Worm (Caenorhabditis elegans) whole organism, midembryonic: ENCODE measurements around the gene F08F8.7.

ENCODE experiments used
- T22C8.4 ChIP-seq: fragments of 200-800 bp; sonication (Bioruptor generic); IDR thresholded peaks from 2 replicates; pipeline ENCODE4 v1.3.6; 2022; ENCODE audit warnings: missing genetic modification characterization, missing compliant biosample characterization
- cog-1 ChIP-seq: sonication (generic microtip); optimal IDR thresholded peaks from 2 replicates; lab custom pipeline; 2016; ENCODE audit warnings: missing genetic modification characterization, missing compliant biosample characterization
- flt-1 ChIP-seq: fragments of 200-800 bp; sonication (Bioruptor generic); IDR thresholded peaks from 2 replicates; pipeline ENCODE4 v1.3.6; 2022; ENCODE audit warnings: missing genetic modification characterization, missing compliant biosample characterization
- klf-2 ChIP-seq: fragments of 200-800 bp; sonication (Bioruptor generic); conservative IDR thresholded peaks from 2 replicates; pipeline ENCODE4 v1.3.6; 2022; ENCODE audit warnings: missing genetic modification reagents, missing genetic modification characterization, missing compliant biosample characterization
- med-1 ChIP-seq: sonication (generic microtip); optimal IDR thresholded peaks from 2 replicates; lab custom pipeline; 2017; ENCODE audit warnings: missing genetic modification characterization, mild to moderate bottlenecking, missing compliant biosample characterization, antibody characterized with exemption, missing genetic modification reagents; ENCODE audit not compliant: insufficient read depth
- ref-1 ChIP-seq: fragments of 200-800 bp; sonication (Bioruptor generic); conservative IDR thresholded peaks from 2 replicates; pipeline ENCODE4 v1.3.6; 2022; ENCODE audit warnings: missing genetic modification reagents, missing genetic modification characterization, missing compliant biosample characterization
- tab-1 ChIP-seq: fragments of 200-800 bp; sonication (Bioruptor generic); IDR thresholded peaks from 2 replicates; pipeline ENCODE4 v1.3.6; 2022; ENCODE audit warnings: missing genetic modification characterization, missing compliant biosample characterization
- ztf-23 ChIP-seq: fragments of 200-800 bp; sonication (Bioruptor generic); IDR thresholded peaks from 2 replicates; pipeline ENCODE4 v1.3.6; 2022; ENCODE audit warnings: missing genetic modification reagents, missing genetic modification characterization, missing compliant biosample characterization
- ztf-29 ChIP-seq: fragments of 200-800 bp; sonication (Bioruptor generic); IDR thresholded peaks from 2 replicates; pipeline ENCODE4 v1.3.6; 2022; ENCODE audit warnings: missing genetic modification reagents, missing genetic modification characterization, missing compliant biosample characterization

F08F8.7 gene

ce11 chrIII:7308600-7309109 is 38.3 kb downstream of the F08F8.7 start, which contains the start of gene acbp-4:
Gene acbp-4, minus strand, starts transcription at chrIII:7309109.
- no peak for TF ChIP-seq T22C8.4
- TF ChIP-seq cog-1 (tag; lab: Kevin White, UChicago) = no peak
- TF ChIP-seq flt-1 (GFP tag; lab: Robert Waterston, UW) = no peak
- no peak for TF ChIP-seq ref-1
- TF ChIP-seq ztf-29 (GFP tag; lab: Robert Waterston, UW) = no peak
- TF ChIP-seq klf-2 (GFP tag; lab: Robert Waterston, UW) = no peak
- no peak for TF ChIP-seq med-1 (GFP tag; lab: Kevin White, UChicago)
- TF ChIP-seq tab-1 (GFP tag; lab: Robert Waterston, UW) = no peak
- no peak for TF ChIP-seq ztf-23 (GFP tag; lab: Robert Waterston, UW)

- TF ChIP-seq med-1 (GFP tag; lab: Kevin White, UChicago) (no peak), ref-1 (no peak), cog-1 (tag; lab: Kevin White, UChicago) (no peak), ztf-23 (GFP tag; lab: Robert Waterston, UW) (no peak), flt-1 (GFP tag; lab: Robert Waterston, UW) (no peak), ztf-29 (GFP tag; lab: Robert Waterston, UW) (no peak), T22C8.4 (no peak), tab-1 (GFP tag; lab: Robert Waterston, UW) (no peak), klf-2 (GFP tag; lab: Robert Waterston, UW) (no peak)
Measured at ce11 chrIII:7305649-7305977, 41.3 kb downstream of the F08F8.7 start.

ce11 chrIII:7304961-7305648 is 41.8 kb downstream of the F08F8.7 start:
- TF ChIP-seq ref-1 = no peak
- no peak for TF ChIP-seq med-1 (GFP tag; lab: Kevin White, UChicago)
- TF ChIP-seq tab-1 (GFP tag; lab: Robert Waterston, UW) = no peak
- no peak for TF ChIP-seq T22C8.4
- no peak for TF ChIP-seq flt-1 (GFP tag; lab: Robert Waterston, UW)
- no peak for TF ChIP-seq ztf-29 (GFP tag; lab: Robert Waterston, UW)
- no peak for TF ChIP-seq cog-1 (tag; lab: Kevin White, UChicago)
- no peak for TF ChIP-seq klf-2 (GFP tag; lab: Robert Waterston, UW)
- no peak for TF ChIP-seq ztf-23 (GFP tag; lab: Robert Waterston, UW)

ce11 chrIII:7301668-7302067 is 45.3 kb downstream of the F08F8.7 start:
- TF ChIP-seq tab-1 (GFP tag; lab: Robert Waterston, UW) (no peak), T22C8.4 (no peak), klf-2 (GFP tag; lab: Robert Waterston, UW) (no peak), ztf-29 (GFP tag; lab: Robert Waterston, UW) (no peak), ztf-23 (GFP tag; lab: Robert Waterston, UW) (no peak), ref-1 (no peak), cog-1 (tag; lab: Kevin White, UChicago) (no peak), flt-1 (GFP tag; lab: Robert Waterston, UW) (no peak), med-1 (GFP tag; lab: Kevin White, UChicago) (no peak)

- TF ChIP-seq med-1 (GFP tag; lab: Kevin White, UChicago) (no peak), ztf-23 (GFP tag; lab: Robert Waterston, UW) (no peak), flt-1 (GFP tag; lab: Robert Waterston, UW) (no peak), ztf-29 (GFP tag; lab: Robert Waterston, UW) (no peak), ref-1 (no peak), T22C8.4 (no peak), cog-1 (tag; lab: Kevin White, UChicago) (no peak), klf-2 (GFP tag; lab: Robert Waterston, UW) (no peak), tab-1 (GFP tag; lab: Robert Waterston, UW) (no peak)
Measured at ce11 chrIII:7300763-7301162, 46.2 kb downstream of the F08F8.7 start.

ce11 chrIII:7300169-7300568 is 46.8 kb downstream of the F08F8.7 start:
- TF ChIP-seq klf-2 (GFP tag; lab: Robert Waterston, UW) (no peak), med-1 (GFP tag; lab: Kevin White, UChicago) (no peak), ztf-29 (GFP tag; lab: Robert Waterston, UW) (no peak), ztf-23 (GFP tag; lab: Robert Waterston, UW) (no peak), tab-1 (GFP tag; lab: Robert Waterston, UW) (no peak), ref-1 (no peak), T22C8.4 (no peak), cog-1 (tag; lab: Kevin White, UChicago) (no peak), flt-1 (GFP tag; lab: Robert Waterston, UW) (no peak)

ce11 chrIII:7299466-7299865 is 47.5 kb downstream of the F08F8.7 start, which contains the start of the genes B0361.14 and B0361.9:
Gene B0361.14, minus strand, starts transcription at chrIII:7299531.
Gene B0361.9, minus strand, starts transcription at chrIII:7299631.
- no peak for TF ChIP-seq ztf-23 (GFP tag; lab: Robert Waterston, UW)
- TF ChIP-seq flt-1 (GFP tag; lab: Robert Waterston, UW) = no peak
- no peak for TF ChIP-seq cog-1 (tag; lab: Kevin White, UChicago)
- no peak for TF ChIP-seq ref-1
- TF ChIP-seq med-1 (GFP tag; lab: Kevin White, UChicago) = no peak
- TF ChIP-seq T22C8.4 = no peak
- no peak for TF ChIP-seq klf-2 (GFP tag; lab: Robert Waterston, UW)
- no peak for TF ChIP-seq ztf-29 (GFP tag; lab: Robert Waterston, UW)

ce11 chrIII:7298045-7298444 is 48.9 kb downstream of the F08F8.7 start:
- TF ChIP-seq ref-1 = no peak
- TF ChIP-seq med-1 (GFP tag; lab: Kevin White, UChicago) = no peak
- TF ChIP-seq ztf-23 (GFP tag; lab: Robert Waterston, UW) = no peak
- TF ChIP-seq cog-1 (tag; lab: Kevin White, UChicago) = no peak

- TF ChIP-seq T22C8.4 (no peak), klf-2 (GFP tag; lab: Robert Waterston, UW) (no peak), tab-1 (GFP tag; lab: Robert Waterston, UW) (no peak), med-1 (GFP tag; lab: Kevin White, UChicago) (no peak), ztf-29 (GFP tag; lab: Robert Waterston, UW) (no peak), ref-1 (no peak), ztf-23 (GFP tag; lab: Robert Waterston, UW) (no peak), flt-1 (GFP tag; lab: Robert Waterston, UW) (no peak), cog-1 (tag; lab: Kevin White, UChicago) (no peak)
Measured at ce11 chrIII:7297045-7297680, 49.8 kb downstream of the F08F8.7 start.
